Worm (Caenorhabditis elegans) whole organism, L3 larva: ENCODE measurements around the gene C51E3.6.

Experiments used
- R02D3.7 ChIP-seq: fragments of 150-350 bp; optimal IDR thresholded peaks from 2 replicates; lab custom pipeline; 2014; ENCODE audit warnings: missing biosample characterization, missing genetic modification characterization
- ZK546.5 ChIP-seq: sonication (generic microtip); optimal IDR thresholded peaks from 2 replicates; lab custom pipeline; 2017; ENCODE audit warnings: missing biosample characterization, missing genetic modification characterization
- aly-2 ChIP-seq: fragments of 150-350 bp; optimal IDR thresholded peaks from 2 replicates; lab custom pipeline; 2014; ENCODE audit warnings: missing biosample characterization, missing genetic modification characterization
- ama-1 ChIP-seq: fragments of 150-350 bp; optimal IDR thresholded peaks from 2 replicates; lab custom pipeline; 2018
- ceh-16 ChIP-seq: sonication (generic microtip); optimal IDR thresholded peaks from 2 replicates; lab custom pipeline; 2017; ENCODE audit warnings: missing biosample characterization, missing genetic modification characterization
- ceh-28 ChIP-seq: fragments of 150-350 bp; optimal IDR thresholded peaks from 2 replicates; lab custom pipeline; 2014; ENCODE audit warnings: missing biosample characterization, missing genetic modification reagents, missing genetic modification characterization
- ceh-9 ChIP-seq: sonication (generic microtip); optimal IDR thresholded peaks from 2 replicates; lab custom pipeline; 2018; ENCODE audit warnings: missing biosample characterization, missing genetic modification characterization
- daf-12 ChIP-seq: fragments of 150-350 bp; optimal IDR thresholded peaks from 2 replicates; lab custom pipeline; 2014; ENCODE audit warnings: missing biosample characterization, missing genetic modification reagents, missing genetic modification characterization
- egl-27 ChIP-seq: sonication (generic microtip); optimal IDR thresholded peaks from 4 replicates; lab custom pipeline; 2017; ENCODE audit warnings: missing biosample characterization, missing genetic modification reagents, missing genetic modification characterization
- elt-1 ChIP-seq: fragments of 150-350 bp; optimal IDR thresholded peaks from 2 replicates; lab custom pipeline; 2014; ENCODE audit warnings: missing biosample characterization, missing genetic modification characterization
- elt-2 ChIP-seq: sonication (generic microtip); optimal IDR thresholded peaks from 2 replicates; lab custom pipeline; 2016; ENCODE audit warnings: missing genetic modification reagents, mild to moderate bottlenecking, missing genetic modification characterization, missing compliant biosample characterization
- eor-1 ChIP-seq, 2 experiments: fragments of 150-350 bp; optimal IDR thresholded peaks; 2 replicates each; lab custom pipeline; 2014 to 2018; ENCODE audit warnings: missing biosample characterization in 2 of 2, missing genetic modification characterization in 2 of 2
- fkh-10 ChIP-seq: sonication (generic microtip); optimal IDR thresholded peaks from 2 replicates; lab custom pipeline; 2017; ENCODE audit warnings: missing biosample characterization, missing genetic modification reagents, missing genetic modification characterization
- fkh-2 ChIP-seq: fragments of 150-350 bp; optimal IDR thresholded peaks from 2 replicates; lab custom pipeline; 2014; ENCODE audit warnings: missing biosample characterization, missing genetic modification reagents, missing genetic modification characterization
- hmg-11 ChIP-seq: sonication (generic microtip); optimal IDR thresholded peaks from 2 replicates; lab custom pipeline; 2016; ENCODE audit warnings: missing genetic modification characterization, missing compliant biosample characterization
- jun-1 ChIP-seq: fragments of 150-350 bp; optimal IDR thresholded peaks from 2 replicates; lab custom pipeline; 2014; ENCODE audit warnings: missing biosample characterization, missing genetic modification reagents, missing genetic modification characterization
- lin-15B ChIP-seq: fragments of 150-350 bp; optimal IDR thresholded peaks from 2 replicates; lab custom pipeline; 2014; ENCODE audit warnings: missing biosample characterization, missing genetic modification characterization
- lin-39 ChIP-seq: fragments of 150-350 bp; optimal IDR thresholded peaks from 2 replicates; lab custom pipeline; 2018; ENCODE audit warnings: missing biosample characterization, missing genetic modification reagents, missing genetic modification characterization
- nfya-1 ChIP-seq: sonication (generic microtip); optimal IDR thresholded peaks from 2 replicates; lab custom pipeline; 2017; ENCODE audit warnings: missing genetic modification characterization, mild to moderate bottlenecking, missing compliant biosample characterization, antibody characterized with exemption, moderate library complexity; ENCODE audit not compliant: insufficient read depth
- nhr-23 ChIP-seq: fragments of 150-350 bp; optimal IDR thresholded peaks from 2 replicates; lab custom pipeline; 2014; ENCODE audit warnings: missing biosample characterization, missing genetic modification reagents, missing genetic modification characterization
- nhr-237 ChIP-seq: fragments of 150-350 bp; optimal IDR thresholded peaks from 2 replicates; lab custom pipeline; 2014; ENCODE audit warnings: missing biosample characterization, missing genetic modification characterization
- nhr-25 ChIP-seq: sonication (generic microtip); optimal IDR thresholded peaks from 2 replicates; lab custom pipeline; 2017; ENCODE audit warnings: missing biosample characterization, missing genetic modification characterization
- nhr-28 ChIP-seq: fragments of 150-350 bp; optimal IDR thresholded peaks from 2 replicates; lab custom pipeline; 2014; ENCODE audit warnings: missing biosample characterization, missing genetic modification characterization
- pha-4 ChIP-seq: fragments of 150-350 bp; optimal IDR thresholded peaks from 2 replicates; lab custom pipeline; 2014; ENCODE audit warnings: missing biosample characterization, missing genetic modification reagents, missing genetic modification characterization
- pqm-1 ChIP-seq: fragments of 150-350 bp; optimal IDR thresholded peaks from 2 replicates; lab custom pipeline; 2017; ENCODE audit warnings: missing biosample characterization, missing genetic modification characterization, inconsistent platforms
- snpc-4 ChIP-seq: fragments of 150-350 bp; optimal IDR thresholded peaks from 2 replicates; lab custom pipeline; 2014; ENCODE audit warnings: missing biosample characterization, missing genetic modification characterization
- zag-1 ChIP-seq: fragments of 150-350 bp; optimal IDR thresholded peaks from 2 replicates; lab custom pipeline; 2014; ENCODE audit warnings: missing biosample characterization, missing genetic modification characterization
- ztf-11 ChIP-seq: fragments of 150-350 bp; optimal IDR thresholded peaks from 2 replicates; lab custom pipeline; 2014; ENCODE audit warnings: missing biosample characterization, missing genetic modification characterization

Gene C51E3.6

DNA sequence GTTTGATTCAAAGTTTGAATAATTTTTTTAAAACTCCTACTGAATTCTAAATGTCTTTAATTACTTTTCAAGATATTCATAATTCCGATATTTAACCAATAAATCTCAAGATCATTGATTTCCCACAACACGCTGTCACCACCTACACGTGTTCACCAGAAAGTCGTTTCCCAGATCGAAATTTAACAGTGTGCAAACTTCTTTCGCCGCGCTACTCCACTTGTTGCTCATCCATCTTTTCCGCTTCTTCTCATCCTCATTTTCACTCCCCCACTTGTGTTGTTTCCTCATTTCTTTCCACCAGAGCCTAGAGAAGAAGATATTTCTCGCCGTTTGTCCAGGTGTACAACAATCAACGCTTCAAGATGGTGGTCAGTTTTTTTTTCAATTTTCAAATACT lies 20.6 kb downstream of the C51E3.6 start, which contains the start of gene C51E3.9:
TSS of gene C51E3.9 (plus strand) at position 301 of the 400 bp plus-strand sequence.
- TF ChIP-seq lin-39 (tag; lab: Kevin White, UChicago) (peak; percentile 42), egl-27 (tag; lab: Kevin White, UChicago) (no peak)

DNA sequence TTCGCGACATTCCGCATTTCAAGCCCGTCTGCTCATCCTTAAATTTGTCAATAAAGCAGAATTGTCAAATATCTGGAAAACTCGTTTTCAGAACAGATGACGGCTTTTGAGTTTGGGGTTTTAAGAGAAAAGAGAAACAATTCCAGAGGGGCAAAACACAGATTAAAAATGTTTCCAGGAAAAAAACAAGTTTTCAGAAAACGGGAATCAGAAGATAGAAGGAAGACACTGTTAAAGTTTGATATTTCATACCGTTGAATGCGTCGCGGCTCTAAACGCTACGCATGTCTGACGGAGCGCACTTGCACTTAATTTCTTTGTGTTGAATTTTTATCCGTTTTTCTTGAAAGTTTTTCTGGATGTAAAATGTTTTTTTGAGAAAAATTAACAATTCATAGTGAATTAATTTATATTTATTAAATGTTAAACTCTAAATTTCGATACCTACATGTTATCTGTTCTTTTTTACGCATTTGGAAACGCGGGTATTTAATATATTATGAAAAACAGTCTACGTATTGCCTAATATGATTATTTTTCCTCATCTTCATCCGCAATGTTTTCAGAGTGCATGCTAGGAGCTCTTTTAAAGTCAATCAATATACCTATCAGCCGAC lies 32.1 kb downstream of the C51E3.6 start, which contains the start of the genes C08B6.18, wdr-20 and C08B6.8:
TSS of gene C08B6.18 (minus strand) at position 51 of the 617 bp plus-strand sequence.
TSS of gene wdr-20 (minus strand) at position 82 of the 617 bp plus-strand sequence.
TSS of gene C08B6.8 (plus strand) at position 567 of the 617 bp plus-strand sequence.
- TF ChIP-seq fkh-2 (tag; lab: Kevin White, UChicago) (no peak), nhr-25 (tag; lab: Kevin White, UChicago) (peak; percentile 17), ama-1 (no peak), hmg-11 (no peak), nfya-1 (tag; lab: Kevin White, UChicago) (peak; percentile 52), nhr-237 (tag; lab: Kevin White, UChicago) (no peak), pha-4 (peak; percentile 50), eor-1 (tag; optimal IDR thresholded peaks at IDR 0.05; lab: Kevin White, UChicago) (no peak), ceh-28 (tag; lab: Kevin White, UChicago) (no peak), elt-1 (tag; lab: Kevin White, UChicago) (no peak), snpc-4 (tag; lab: Kevin White, UChicago) (peak; percentile 75), ztf-11 (no peak), lin-39 (tag; lab: Kevin White, UChicago) (no peak), elt-2 (tag; lab: Kevin White, UChicago) (no peak), lin-15B (tag; lab: Kevin White, UChicago) (peak; percentile 84)

DNA sequence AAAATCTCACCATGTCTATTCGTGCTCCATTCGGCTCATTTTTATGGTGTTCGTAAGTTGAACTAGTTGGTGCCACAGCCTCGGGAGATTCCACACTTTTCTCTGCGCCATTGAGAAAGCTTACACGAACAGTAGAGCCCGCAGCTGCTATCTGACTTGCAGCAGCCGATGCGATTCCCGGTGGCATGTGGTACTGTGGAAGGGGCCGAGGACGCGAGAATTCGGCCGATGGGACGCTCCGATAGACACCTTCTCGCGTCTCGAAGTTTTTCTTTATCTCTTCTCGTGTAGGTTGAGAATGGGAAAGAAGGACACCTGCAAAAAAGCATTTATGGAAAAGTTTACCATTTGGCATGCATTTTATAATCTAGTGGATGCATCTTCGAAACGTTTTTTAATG lies 33.0 kb downstream of the C51E3.6 start:
- TF ChIP-seq nhr-23 (tag; lab: Kevin White, UChicago) (peak; percentile 23), nhr-28 (no peak)
- TF ChIP-seq, all 47 proteins: peak for 1

DNA sequence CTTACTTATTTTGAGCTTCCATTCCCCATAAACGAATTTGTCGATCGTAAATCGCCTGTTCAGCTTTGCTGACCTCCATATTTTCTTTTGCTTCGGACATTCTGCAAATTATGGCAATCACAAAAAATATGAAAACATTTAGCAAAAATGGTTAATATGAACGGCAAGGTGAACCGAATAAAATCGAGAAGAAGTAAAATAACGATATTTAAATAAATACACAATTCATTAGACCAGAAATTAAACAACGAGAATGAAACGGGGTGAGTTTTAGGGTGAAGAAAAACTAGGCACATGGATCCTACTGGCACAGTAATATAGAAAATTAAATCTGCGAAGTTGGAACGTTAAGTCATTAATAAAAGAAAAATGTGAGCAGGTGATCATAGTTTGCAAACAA lies 36.1 kb downstream of the C51E3.6 start, which contains the start of gene aos-1:
TSS of gene aos-1 (minus strand) at position 101 of the 400 bp plus-strand sequence.
- TF ChIP-seq ceh-28 (tag; lab: Kevin White, UChicago) (no peak), daf-12 (no peak), fkh-10 (GFP tag; lab: Kevin White, UChicago) (no peak), jun-1 (no peak), fkh-2 (tag; lab: Kevin White, UChicago) (no peak), snpc-4 (tag; lab: Kevin White, UChicago) (no peak), nhr-28 (no peak)
- TF ChIP-seq, all 47 proteins: peak for 0

DNA sequence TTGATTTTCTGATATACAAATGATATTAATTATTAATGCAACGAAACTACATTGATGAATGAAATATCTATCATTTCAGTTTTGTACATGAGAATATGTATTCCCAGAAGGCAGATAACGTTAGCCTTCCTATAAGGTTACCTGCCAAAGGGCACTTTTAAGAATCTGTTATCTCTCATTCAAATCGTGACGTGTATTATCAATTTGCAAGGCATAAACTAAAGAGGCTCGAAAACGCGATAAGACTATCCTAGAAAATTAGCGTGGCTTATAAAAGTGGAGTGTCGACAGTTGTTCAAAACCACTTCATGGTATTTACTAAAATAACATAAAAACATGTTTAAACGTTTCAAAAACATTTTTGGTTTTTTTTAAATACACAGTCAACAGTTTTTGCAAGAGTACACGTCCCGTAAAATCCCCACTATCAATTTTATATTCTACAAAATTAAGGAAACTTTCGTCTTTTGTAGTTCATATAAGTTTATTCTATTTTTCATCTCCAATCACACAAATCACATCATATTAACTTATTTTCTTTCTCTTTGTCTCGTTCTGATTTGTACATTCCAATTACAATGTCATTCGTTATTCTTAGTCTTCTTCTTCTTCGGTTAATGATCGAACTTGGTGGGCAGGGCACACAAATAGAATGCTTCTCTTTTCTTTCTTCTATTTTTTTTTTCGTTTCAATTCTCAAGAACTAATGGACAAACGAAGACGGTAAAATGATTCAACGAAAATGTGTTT lies 41.3 kb downstream of the C51E3.6 start, which contains the start of gene C08B6.10:
TSS of gene C08B6.10 (plus strand) at position 700 of the 750 bp plus-strand sequence.
- TF ChIP-seq snpc-4 (tag; lab: Kevin White, UChicago) (no peak), ceh-9 (tag; lab: Kevin White, UChicago) (no peak), eor-1 (tag; optimal IDR thresholded peaks at IDR 0.05; lab: Kevin White, UChicago) (no peak), elt-2 (tag; lab: Kevin White, UChicago) (peak; percentile 68), pqm-1 (tag; lab: Kevin White, UChicago) (no peak), zag-1 (tag; lab: Kevin White, UChicago) (no peak), R02D3.7 (tag; lab: Kevin White, UChicago) (no peak)

DNA sequence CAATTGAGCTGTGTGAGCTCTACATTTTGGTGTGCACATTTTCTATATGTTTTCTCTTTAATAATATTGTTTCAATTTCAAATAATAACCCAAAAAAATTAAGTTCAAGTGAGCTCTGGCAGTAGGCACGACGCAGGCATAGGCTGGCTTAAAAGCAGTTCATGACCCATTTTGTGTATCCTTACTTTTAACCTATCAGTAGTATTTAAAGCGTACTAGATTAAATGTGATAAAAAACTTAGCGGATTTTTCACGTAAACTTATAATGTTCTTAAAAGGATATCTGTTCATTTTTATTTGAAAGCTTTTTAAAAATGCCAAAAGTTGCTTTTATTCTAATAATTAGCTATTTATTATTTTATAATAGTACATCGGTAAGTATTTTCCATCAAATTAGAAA lies 42.9 kb downstream of the C51E3.6 start, which contains the start of gene C08B6.6:
TSS of gene C08B6.6 (plus strand) at position 301 of the 400 bp plus-strand sequence.
- TF ChIP-seq aly-2 (tag; lab: Kevin White, UChicago) (no peak), ZK546.5 (tag; lab: Kevin White, UChicago) (no peak), ceh-16 (tag; lab: Kevin White, UChicago) (no peak)
